Fruit fly (Drosophila melanogaster): ENCODE data around the gene tadr.

DNA sequence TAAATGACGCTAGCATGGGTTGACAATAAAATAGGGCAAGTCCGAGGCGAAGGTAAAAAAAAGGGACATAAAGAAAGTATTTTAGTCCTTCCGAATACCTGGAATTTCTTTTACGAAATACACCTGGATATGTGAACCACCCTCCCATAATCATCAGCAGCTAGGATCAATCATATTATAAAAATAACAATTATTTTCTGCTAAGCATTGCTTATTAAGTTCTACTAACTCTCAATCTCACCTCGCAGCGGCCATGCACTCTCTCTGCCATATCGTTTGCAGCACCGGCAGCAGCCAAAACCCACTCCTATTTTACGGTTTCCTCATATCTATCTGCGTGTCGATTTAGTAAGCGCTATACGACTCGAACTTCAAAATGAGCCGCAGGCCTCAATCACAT is 48.6 kb upstream of the tadr start:
- TF ChIP-seq Ets21C (GFP tag; optimal IDR thresholded peaks at IDR 0.05) (no peak), CG16779 (tag; optimal IDR thresholded peaks at IDR 0.05) (no peak), Sox102F (GFP tag; optimal IDR thresholded peaks at IDR 0.05) (no peak)
